Worm (Caenorhabditis elegans) whole organism, L1 larva: ENCODE results near the gene Y11D7A.9.

ENCODE experiments used
- Y116A8C.19 ChIP-seq: sonication (generic microtip); optimal IDR thresholded peaks from 2 replicates; lab custom pipeline; 2016; ENCODE audit warnings: missing compliant biosample characterization, missing genetic modification characterization, borderline replicate concordance
- ama-1 ChIP-seq: fragments of 150-350 bp; optimal IDR thresholded peaks from 2 replicates; lab custom pipeline; 2014
- elt-3 ChIP-seq, 6 experiments: fragments of 150-350 bp in 1 of 6; sonication (generic microtip); optimal IDR thresholded peaks; 2 replicates each; lab custom pipeline; 2017 to 2018; ENCODE audit warnings: missing biosample characterization in 6 of 6, missing genetic modification characterization in 6 of 6, inconsistent platforms in 1 of 6
- hlh-17 ChIP-seq: fragments of 200-800 bp; sonication (Bioruptor generic); optimal IDR thresholded peaks from 2 replicates; lab custom pipeline; 2018; ENCODE audit warnings: missing genetic modification characterization, mild to moderate bottlenecking, missing compliant biosample characterization, moderate library complexity, borderline replicate concordance
- jun-1 ChIP-seq: fragments of 150-350 bp; optimal IDR thresholded peaks from 2 replicates; lab custom pipeline; 2014; ENCODE audit warnings: missing biosample characterization, missing genetic modification reagents, missing genetic modification characterization
- rnt-1 ChIP-seq: sonication (generic microtip); optimal IDR thresholded peaks from 2 replicates; lab custom pipeline; 2016; ENCODE audit warnings: mild to moderate bottlenecking, missing genetic modification characterization, moderate library complexity, missing compliant biosample characterization
- unc-62 ChIP-seq: fragments of 150-350 bp; optimal IDR thresholded peaks from 2 replicates; lab custom pipeline; 2014; ENCODE audit warnings: missing biosample characterization, missing genetic modification reagents, missing genetic modification characterization
- vab-15 ChIP-seq: sonication (generic microtip); optimal IDR thresholded peaks from 2 replicates; lab custom pipeline; 2017; ENCODE audit warnings: missing genotype, mild to moderate bottlenecking, missing genetic modification characterization, missing compliant biosample characterization

DNA sequence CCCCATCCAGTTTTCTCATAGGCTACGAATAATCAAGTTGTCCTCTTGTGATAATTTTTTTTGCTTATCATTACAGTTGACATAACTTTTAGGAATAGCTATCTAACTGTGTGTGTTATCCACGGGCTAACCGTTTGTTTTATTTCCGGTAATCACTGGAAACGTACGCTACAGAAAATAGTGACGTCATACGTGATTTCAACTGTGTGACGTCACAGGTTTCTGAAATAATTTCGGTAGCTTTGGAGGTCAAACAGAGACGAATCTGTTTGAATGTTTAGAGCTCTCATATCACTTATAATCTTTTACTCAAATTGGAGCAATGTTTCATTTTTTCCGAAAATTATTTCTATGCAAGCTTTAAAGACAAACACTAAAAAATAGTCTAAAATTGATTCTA lies 948 bp upstream of the Y11D7A.9 start:
- TF ChIP-seq vab-15 (tag; lab: Kevin White, UChicago) (no peak), elt-3 (tag; optimal IDR thresholded peaks at IDR 0.05; lab: Kevin White, UChicago) (no peak), Y116A8C.19 (tag; lab: Kevin White, UChicago) (no peak), jun-1 (tag; lab: Kevin White, UChicago) (no peak), hlh-17 (no peak), unc-62 (GFP tag; lab: Kevin White, UChicago) (no peak), ama-1 (lab: Kevin White, UChicago) (no peak), rnt-1 (tag; lab: Kevin White, UChicago) (no peak)
